Worm (Caenorhabditis elegans): Measurements from ENCODE around the gene T01E8.1.
A peak's percentile ranks its signal among the peaks of the same experiment; 100 is the strongest.

The T01E8.1 gene

DNA sequence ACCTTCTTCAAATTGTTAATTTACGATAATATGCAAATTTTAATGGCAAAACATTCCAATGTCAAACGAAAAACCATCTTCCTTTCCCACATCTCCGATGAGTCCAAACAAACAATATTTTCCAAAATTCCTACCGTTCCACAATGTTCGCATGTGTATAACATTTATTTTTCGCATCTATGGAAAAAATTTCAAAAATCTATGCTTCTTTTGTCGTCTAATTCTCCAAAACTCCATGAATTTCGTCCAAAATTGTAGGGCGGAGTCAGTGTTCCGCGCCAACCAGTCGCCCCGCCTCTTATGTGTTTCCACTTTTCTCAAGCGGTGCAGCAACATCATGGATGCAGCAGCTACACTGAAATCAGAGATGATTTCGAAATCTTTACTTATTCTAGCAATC, 24.4 kb downstream of the T01E8.1 start, which contains the start of gene T01E8.8:
T01E8.8 (plus strand) TSS at position 301 of the 400 bp plus-strand sequence.
- TF ChIP-seq gmeb-2 (tag; optimal IDR thresholded peaks at IDR 0.05) (no peak), che-1 (tag; optimal IDR thresholded peaks at IDR 0.05) (no peak), pha-2 (tag; optimal IDR thresholded peaks at IDR 0.05) (no peak)

ce11 chrII:10231874-10232273, 25.3 kb downstream of the T01E8.1 start:
- TF ChIP-seq sox-4 (tag; optimal IDR thresholded peaks at IDR 0.05) (no peak), ceh-6 (GFP tag; optimal IDR thresholded peaks at IDR 0.05) (no peak), unc-3 (GFP tag; conservative IDR thresholded peaks at IDR 0.05) (no peak), unc-3 (tag; optimal IDR thresholded peaks at IDR 0.05) (no peak), T23F11.4 (GFP tag; optimal IDR thresholded peaks at IDR 0.05) (no peak), elt-4 (tag; optimal IDR thresholded peaks at IDR 0.05) (no peak), pax-1 (tag; optimal IDR thresholded peaks at IDR 0.05) (peak; percentile 42), ref-2 (tag; optimal IDR thresholded peaks at IDR 0.05) (no peak), ceh-22 (tag; optimal IDR thresholded peaks at IDR 0.05) (no peak), ceh-24 (tag; optimal IDR thresholded peaks at IDR 0.05) (no peak), madf-2 (tag; optimal IDR thresholded peaks at IDR 0.05) (no peak), zip-5 (tag; optimal IDR thresholded peaks at IDR 0.05) (no peak), ama-1 (optimal IDR thresholded peaks at IDR 0.05) (no peak), elt-2 (tag; optimal IDR thresholded peaks at IDR 0.05) (peak; percentile 60)

- TF ChIP-seq ets-4 (tag; optimal IDR thresholded peaks at IDR 0.05) (no peak), dmd-4 (tag; optimal IDR thresholded peaks at IDR 0.05; ENCODE audit: borderline replicate concordance) (no peak), nhr-232 (tag; optimal IDR thresholded peaks at IDR 0.05) (no peak)
These were observed 27.9 kb downstream of the T01E8.1 start, which contains the start of gene ubxn-5 for ce11 chrII:10234398-10234797. TSS of gene ubxn-5 (minus strand) at chrII:10234498.

DNA sequence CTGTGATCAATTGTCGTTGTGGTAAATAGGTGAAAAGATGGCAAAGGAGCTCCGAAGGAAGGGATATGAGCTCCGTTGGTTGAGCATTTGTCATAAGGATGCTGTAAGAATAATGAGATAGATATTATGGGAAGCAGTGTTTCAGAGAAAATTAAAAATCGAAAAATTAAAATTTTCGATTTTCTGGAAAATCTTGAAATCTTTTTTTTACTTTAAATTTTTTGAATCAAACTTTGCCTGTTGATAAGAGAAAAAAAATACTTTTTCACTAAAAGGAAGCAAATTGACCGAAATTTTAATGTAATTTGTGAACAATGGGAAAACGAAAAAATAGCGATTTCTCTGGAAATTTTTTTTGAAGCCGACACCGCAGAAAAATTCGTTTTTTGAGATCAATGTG, 33.1 kb downstream of the T01E8.1 start, which contains the start of gene mec-15:
mec-15 (minus strand) TSS at position 101 of the 400 bp plus-strand sequence.
- TF ChIP-seq dmd-4 (tag; optimal IDR thresholded peaks at IDR 0.05; ENCODE audit: borderline replicate concordance) (no peak), ceh-30 (tag; optimal IDR thresholded peaks at IDR 0.05) (no peak), nhr-232 (tag; optimal IDR thresholded peaks at IDR 0.05) (no peak), fkh-10 (GFP tag; optimal IDR thresholded peaks at IDR 0.05) (no peak), npax-4 (tag; optimal IDR thresholded peaks at IDR 0.05) (no peak), sdc-2 (tag; optimal IDR thresholded peaks at IDR 0.05) (no peak), rnt-1 (tag; optimal IDR thresholded peaks at IDR 0.05) (no peak), ceh-48 (tag; optimal IDR thresholded peaks at IDR 0.05) (no peak), lim-6 (tag; optimal IDR thresholded peaks at IDR 0.05) (no peak), hlh-13 (GFP tag; optimal IDR thresholded peaks at IDR 0.05) (no peak), unc-42 (tag; optimal IDR thresholded peaks at IDR 0.05) (no peak), F13H6.1 (tag; optimal IDR thresholded peaks at IDR 0.05) (no peak), ceh-2 (tag; optimal IDR thresholded peaks at IDR 0.05) (no peak), tbx-7 (tag; optimal IDR thresholded peaks at IDR 0.05) (no peak), hlh-15 (tag; optimal IDR thresholded peaks at IDR 0.05) (no peak)

ce11 chrII:10242294-10242693, 35.8 kb downstream of the T01E8.1 start, which contains the start of gene mrps-14:
TSS of gene mrps-14 (minus strand) at chrII:10242490.
- TF ChIP-seq ztf-16 (tag; optimal IDR thresholded peaks at IDR 0.05), result no peak
- no peak for TF ChIP-seq ttx-3 (tag; optimal IDR thresholded peaks at IDR 0.05)
- TF ChIP-seq ets-4 (tag; optimal IDR thresholded peaks at IDR 0.05), result no peak
- TF ChIP-seq ceh-18 (tag; optimal IDR thresholded peaks at IDR 0.05), result no peak
- TF ChIP-seq ama-1 (optimal IDR thresholded peaks at IDR 0.05), result no peak
- no peak for TF ChIP-seq ceh-6 (GFP tag; optimal IDR thresholded peaks at IDR 0.05)
- TF ChIP-seq hlh-15 (tag; optimal IDR thresholded peaks at IDR 0.05), result no peak
- TF ChIP-seq elt-4 (tag; optimal IDR thresholded peaks at IDR 0.05), result no peak
- TF ChIP-seq fax-1 (tag; optimal IDR thresholded peaks at IDR 0.05), result no peak
- no peak for TF ChIP-seq sox-4 (tag; optimal IDR thresholded peaks at IDR 0.05)
- no peak for TF ChIP-seq pat-9 (tag; optimal IDR thresholded peaks at IDR 0.05)
- no peak for TF ChIP-seq unc-3 (GFP tag; conservative IDR thresholded peaks at IDR 0.05)
- no peak for TF ChIP-seq unc-3 (tag; optimal IDR thresholded peaks at IDR 0.05)
- TF ChIP-seq madf-2 (tag; optimal IDR thresholded peaks at IDR 0.05), result no peak
- TF ChIP-seq ceh-14 (tag; optimal IDR thresholded peaks at IDR 0.05), result no peak
- no peak for TF ChIP-seq hlh-8 (tag; optimal IDR thresholded peaks at IDR 0.05)

Measured in whole organism, late embryonic.